Fruit fly (Drosophila melanogaster): ENCODE measurements around the gene CG13272.

Gene CG13272

dm6 chr2L:16859566-16859965 lies 54.9 kb downstream of the CG13272 start:
- no peak for TF ChIP-seq CG8301 (tag; optimal IDR thresholded peaks at IDR 0.05)
- TF ChIP-seq D1 (tag; optimal IDR thresholded peaks at IDR 0.05) = peak; percentile 42
- no peak for TF ChIP-seq CG8159 (tag; optimal IDR thresholded peaks at IDR 0.05)
- TF ChIP-seq Snoo (tag; optimal IDR thresholded peaks at IDR 0.05) = no peak

dm6 chr2L:16861126-16861525 lies 56.4 kb downstream of the CG13272 start, which contains the start of gene CG6012:
Gene CG6012 (minus strand): TSS chr2L:16861489.
- no peak for TF ChIP-seq CG12605 (GFP tag; IDR thresholded peaks at IDR 0.05)
- no peak for TF ChIP-seq Ets98B (GFP tag; IDR thresholded peaks at IDR 0.05)
- no peak for TF ChIP-seq CG34367 (tag; optimal IDR thresholded peaks at IDR 0.05)
- no peak for TF ChIP-seq CG32121 (GFP tag; IDR thresholded peaks at IDR 0.05)
- TF ChIP-seq CG13204 (GFP tag; optimal IDR thresholded peaks at IDR 0.05) = no peak
- no peak for TF ChIP-seq D1 (tag; optimal IDR thresholded peaks at IDR 0.05)
- TF ChIP-seq CG14655 (GFP tag; optimal IDR thresholded peaks at IDR 0.05) = no peak
- TF ChIP-seq CG9948 (tag; optimal IDR thresholded peaks at IDR 0.05) = no peak
- no peak for TF ChIP-seq Pif1B (GFP tag; optimal IDR thresholded peaks at IDR 0.05)
- no peak for TF ChIP-seq rn (GFP tag; IDR thresholded peaks at IDR 0.05)
- TF ChIP-seq CG15710 (tag; optimal IDR thresholded peaks at IDR 0.05) = no peak
- no peak for TF ChIP-seq EcR (GFP tag; optimal IDR thresholded peaks at IDR 0.05)
- TF ChIP-seq CG4496 (GFP tag; IDR thresholded peaks at IDR 0.05) = no peak
- no peak for TF ChIP-seq gl (tag; optimal IDR thresholded peaks at IDR 0.05)
- no peak for TF ChIP-seq Snoo (tag; optimal IDR thresholded peaks at IDR 0.05)
- no peak for TF ChIP-seq CG8159 (tag; optimal IDR thresholded peaks at IDR 0.05)
- no peak for TF ChIP-seq CG10348 (GFP tag; IDR thresholded peaks at IDR 0.05)
- no peak for TF ChIP-seq CG8301 (tag; optimal IDR thresholded peaks at IDR 0.05)

- TF ChIP-seq Ets98B (GFP tag; IDR thresholded peaks at IDR 0.05) = no peak
- TF ChIP-seq CG8159 (tag; optimal IDR thresholded peaks at IDR 0.05) = no peak
- TF ChIP-seq fd96Ca (GFP tag; IDR thresholded peaks at IDR 0.05) = no peak
- TF ChIP-seq EcR (GFP tag; optimal IDR thresholded peaks at IDR 0.05) = no peak
- no peak for TF ChIP-seq CG32121 (GFP tag; IDR thresholded peaks at IDR 0.05)
- no peak for TF ChIP-seq gl (tag; optimal IDR thresholded peaks at IDR 0.05)
- TF ChIP-seq CG10348 (GFP tag; IDR thresholded peaks at IDR 0.05) = no peak
- no peak for TF ChIP-seq CG14655 (GFP tag; optimal IDR thresholded peaks at IDR 0.05)
Measured at dm6 chr2L:16862526-16862925, 57.8 kb downstream of the CG13272 start.

Measured in whole organism, pupa.